Worm (Caenorhabditis elegans): Measurements from ENCODE around the gene str-171.
A peak's percentile ranks its signal among the peaks of the same experiment; 100 is the strongest.

str-171 gene

ce11 chrV:15085335-15085800, 47.0 kb downstream of the str-171 start, which contains the start of the genes ahsa-1 and C01G10.7 (continued):
- TF ChIP-seq ccch-3 (GFP tag; optimal IDR thresholded peaks at IDR 0.05) (peak; percentile 30), F49E8.2 (tag; optimal IDR thresholded peaks at IDR 0.05; ENCODE audit: insufficient read depth) (peak; percentile 24), hrde-1 (tag; optimal IDR thresholded peaks at IDR 0.05; ENCODE audit: borderline replicate concordance) (peak; percentile 23), Y67H2A.10 (GFP tag; conservative IDR thresholded peaks at IDR 0.05) (peak; percentile 74), sdz-38 (tag; optimal IDR thresholded peaks at IDR 0.05) (no peak), rcor-1 (GFP tag; IDR thresholded peaks at IDR 0.05) (peak; percentile 84), hlh-26 (GFP tag; conservative IDR thresholded peaks at IDR 0.05) (no peak), nhr-179 (tag; optimal IDR thresholded peaks at IDR 0.05) (no peak), akir-1 (GFP tag; optimal IDR thresholded peaks at IDR 0.05) (peak; percentile 31), ZK185.1 (tag; optimal IDR thresholded peaks at IDR 0.05; ENCODE audit: poor library complexity, severe bottlenecking) (peak; percentile 97), Y56A3A.18 (GFP tag; IDR thresholded peaks at IDR 0.05) (no peak), T07F8.4 (tag; optimal IDR thresholded peaks at IDR 0.05) (peak; percentile 24), ceh-100 (GFP tag; IDR thresholded peaks at IDR 0.05) (peak; percentile 72), B0336.3 (GFP tag; IDR thresholded peaks at IDR 0.05) (no peak), rpc-1 (optimal IDR thresholded peaks at IDR 0.05) (peak; percentile 31), rpc-1 (tag; optimal IDR thresholded peaks at IDR 0.05) (no peak), C17E4.6 (GFP tag; IDR thresholded peaks at IDR 0.05) (peak; percentile 48; the same call in 1 of the 2 replicates), let-526 (GFP tag; IDR thresholded peaks at IDR 0.05) (peak; percentile 90), ztf-6 (GFP tag; IDR thresholded peaks at IDR 0.05) (peak; percentile 83), dox-1 (GFP tag; IDR thresholded peaks at IDR 0.05) (peak; percentile 93), lin-54 (GFP tag; optimal IDR thresholded peaks at IDR 0.05) (peak; percentile 82), mel-28 (tag; optimal IDR thresholded peaks at IDR 0.05; ENCODE audit: borderline replicate concordance) (peak; percentile 57), let-607 (tag; optimal IDR thresholded peaks at IDR 0.05) (peak in 1 of 2 experiments; percentile 77), lin-26 (GFP tag; IDR thresholded peaks at IDR 0.05) (0 out of 2 replicates have a peak, but pooled peaks have one; percentile 8), F52B5.7 (tag; optimal IDR thresholded peaks at IDR 0.05) (no peak), attf-5 (GFP tag; optimal IDR thresholded peaks at IDR 0.05) (peak; percentile 93), egl-44 (GFP tag; IDR thresholded peaks at IDR 0.05) (peak; percentile 80), bed-2 (GFP tag; IDR thresholded peaks at IDR 0.05) (peak; percentile 94), attf-3 (GFP tag; conservative IDR thresholded peaks at IDR 0.05) (peak; percentile 69), Y53G8AR.9 (GFP tag; conservative IDR thresholded peaks at IDR 0.05) (peak; percentile 76; the same call in 1 of the 2 replicates), mxl-1 (tag; optimal IDR thresholded peaks at IDR 0.05) (no peak), hmg-20 (GFP tag; IDR thresholded peaks at IDR 0.05) (no peak), chd-7 (tag; optimal IDR thresholded peaks at IDR 0.05) (no peak), efl-1 (GFP tag; optimal IDR thresholded peaks at IDR 0.05) (peak; percentile 57), Y79H2A.3 (GFP tag; conservative IDR thresholded peaks at IDR 0.05) (peak; percentile 77), F57A8.1 (GFP tag; optimal IDR thresholded peaks at IDR 0.05) (no peak), him-1 (tag; optimal IDR thresholded peaks at IDR 0.05) (peak; percentile 26), unc-62 (GFP tag; optimal IDR thresholded peaks at IDR 0.05) (no peak), xnd-1 (tag; optimal IDR thresholded peaks at IDR 0.05) (peak; percentile 19), nhr-80 (tag; optimal IDR thresholded peaks at IDR 0.05) (peak; percentile 49), lsy-27 (tag; optimal IDR thresholded peaks at IDR 0.05; ENCODE audit: borderline replicate concordance, insufficient read depth) (no peak), F55B11.4 (tag; optimal IDR thresholded peaks at IDR 0.05; ENCODE audit: borderline replicate concordance, insufficient read depth) (no peak), fkh-3 (tag; optimal IDR thresholded peaks at IDR 0.05) (no peak), snpc-4 (GFP tag; optimal IDR thresholded peaks at IDR 0.05) (no peak), snpc-4 (tag; optimal IDR thresholded peaks at IDR 0.05) (peak in 3 of 4 experiments; percentile 69 to 85 (median 74)), ceh-91 (GFP tag; IDR thresholded peaks at IDR 0.05) (peak; percentile 90), somi-1 (GFP tag; optimal IDR thresholded peaks at IDR 0.05) (no peak), ceh-58 (GFP tag; IDR thresholded peaks at IDR 0.05) (no peak)

Measured in whole organism, young adult.